Fruit fly (Drosophila melanogaster) whole organism, prepupa: ENCODE data around the gene ScsbetaG.

Experiments used
- CG16779 ChIP-seq: fragments of 200-800 bp; sonication (Bioruptor generic); optimal IDR thresholded peaks from 3 replicates; lab custom pipeline; 2017; ENCODE audit warnings: missing biosample characterization, mild to moderate bottlenecking, missing genetic modification characterization
- CG7368 ChIP-seq: fragments of 200-800 bp; sonication (Bioruptor generic); optimal IDR thresholded peaks from 3 replicates; lab custom pipeline; 2016; ENCODE audit warnings: missing biosample characterization, missing genetic modification characterization
- cyc ChIP-seq: fragments of 200-800 bp; sonication (Bioruptor generic); optimal IDR thresholded peaks from 3 replicates; lab custom pipeline; 2016; ENCODE audit warnings: missing biosample characterization, missing genetic modification characterization

DNA sequence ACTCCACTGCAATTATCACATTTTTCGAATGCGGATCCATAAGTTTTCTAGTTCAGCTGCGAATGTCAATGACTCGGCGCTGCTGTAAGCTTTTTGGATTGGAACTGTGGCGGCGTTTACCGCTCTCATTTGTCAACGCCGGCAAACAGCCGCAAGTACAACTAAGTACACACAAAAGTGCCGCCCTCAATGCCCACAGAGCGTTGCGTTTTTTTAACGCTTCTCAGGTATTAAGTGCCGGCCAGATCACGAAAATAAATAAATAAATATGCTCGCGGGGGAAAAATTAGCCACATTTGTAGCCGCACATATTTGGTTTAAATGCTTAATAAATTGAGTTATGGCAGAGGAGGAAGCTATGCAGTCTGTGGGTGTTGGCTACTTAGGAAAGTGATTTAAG lies 18.1 kb upstream of the ScsbetaG start:
- no peak for TF ChIP-seq cyc (GFP tag; lab: Kevin White, UChicago)
- no peak for TF ChIP-seq CG7368 (GFP tag; lab: Kevin White, UChicago)
- TF ChIP-seq CG16779 (tag; lab: Kevin White, UChicago), result no peak
